Fruit fly (Drosophila melanogaster) whole organism, pupa: Measurements from ENCODE around the gene CG10481.

Experiments
- CG10348 ChIP-seq: fragments of 200-800 bp; sonication (Bioruptor generic); IDR thresholded peaks from 2 replicates; pipeline ENCODE4 v1.3.6; 2022; ENCODE audit warnings: missing biosample characterization, missing genetic modification characterization
- CG12605 ChIP-seq: fragments of 200-800 bp; sonication (Bioruptor generic); IDR thresholded peaks from 2 replicates; pipeline ENCODE4 v1.3.6; 2022; ENCODE audit warnings: missing biosample characterization, missing genetic modification characterization
- CG14655 ChIP-seq: fragments of 200-800 bp; sonication (Bioruptor generic); optimal IDR thresholded peaks from 3 replicates; lab custom pipeline; 2017; ENCODE audit warnings: mild to moderate bottlenecking, missing biosample characterization, missing genetic modification reagents, missing genetic modification characterization
- CG15710 ChIP-seq: fragments of 200-800 bp; sonication (Bioruptor generic); optimal IDR thresholded peaks from 2 replicates; lab custom pipeline; 2018; ENCODE audit warnings: missing biosample characterization, mild to moderate bottlenecking, missing genetic modification characterization, moderate library complexity
- CG17806 ChIP-seq: fragments of 200-800 bp; sonication (Bioruptor generic); optimal IDR thresholded peaks from 2 replicates; lab custom pipeline; 2018; ENCODE audit warnings: missing biosample characterization, mild to moderate bottlenecking, missing genetic modification characterization, moderate library complexity
- CG32121 ChIP-seq: fragments of 200-800 bp; sonication (Bioruptor generic); IDR thresholded peaks from 2 replicates; pipeline ENCODE4 v1.3.6; 2022; ENCODE audit warnings: missing biosample characterization, missing genetic modification characterization
- CG34367 ChIP-seq: fragments of 200-800 bp; sonication (Bioruptor generic); optimal IDR thresholded peaks from 2 replicates; lab custom pipeline; 2018; ENCODE audit warnings: missing biosample characterization, mild to moderate bottlenecking, missing genetic modification characterization
- CG4496 ChIP-seq: fragments of 200-800 bp; sonication (Bioruptor generic); IDR thresholded peaks from 3 replicates; pipeline ENCODE4 v1.3.6; 2022; ENCODE audit warnings: missing biosample characterization, missing genetic modification characterization
- CG8159 ChIP-seq: fragments of 200-800 bp; sonication (Bioruptor generic); optimal IDR thresholded peaks from 3 replicates; lab custom pipeline; 2018; ENCODE audit warnings: missing biosample characterization, mild to moderate bottlenecking, missing genetic modification characterization, moderate library complexity
- CG8301 ChIP-seq: fragments of 200-800 bp; sonication (Bioruptor generic); optimal IDR thresholded peaks from 2 replicates; lab custom pipeline; 2018; ENCODE audit warnings: missing biosample characterization, mild to moderate bottlenecking, missing genetic modification characterization
- CG9948 ChIP-seq: fragments of 200-800 bp; sonication (Bioruptor generic); optimal IDR thresholded peaks from 2 replicates; lab custom pipeline; 2018; ENCODE audit warnings: missing biosample characterization, mild to moderate bottlenecking, missing genetic modification characterization, moderate library complexity
- D1 ChIP-seq: fragments of 200-800 bp; sonication (Bioruptor generic); optimal IDR thresholded peaks from 2 replicates; lab custom pipeline; 2018; ENCODE audit warnings: missing biosample characterization, mild to moderate bottlenecking, missing genetic modification characterization, moderate library complexity
- EcR ChIP-seq: fragments of 200-800 bp; sonication (Bioruptor generic); optimal IDR thresholded peaks from 3 replicates; lab custom pipeline; 2019; ENCODE audit warnings: missing biosample characterization, missing genetic modification characterization, mild to moderate bottlenecking, moderate library complexity, missing genetic modification reagents
- Pif1A ChIP-seq: fragments of 200-800 bp; sonication (Bioruptor generic); optimal IDR thresholded peaks from 3 replicates; lab custom pipeline; 2016; ENCODE audit warnings: missing biosample characterization, missing genetic modification characterization
- Pif1B ChIP-seq: fragments of 200-800 bp; sonication (Bioruptor generic); optimal IDR thresholded peaks from 3 replicates; lab custom pipeline; 2016; ENCODE audit warnings: missing biosample characterization, missing genetic modification characterization
- fd96Ca ChIP-seq: fragments of 200-800 bp; sonication (Bioruptor generic); IDR thresholded peaks from 3 replicates; pipeline ENCODE4 v1.3.6; 2022; ENCODE audit warnings: missing biosample characterization, missing genetic modification characterization
- gl ChIP-seq: fragments of 200-800 bp; sonication (Bioruptor generic); optimal IDR thresholded peaks from 2 replicates; lab custom pipeline; 2018; ENCODE audit warnings: missing biosample characterization, mild to moderate bottlenecking, missing genetic modification characterization
- rn ChIP-seq: fragments of 200-800 bp; sonication (Bioruptor generic); IDR thresholded peaks from 2 replicates; pipeline ENCODE4 v1.3.6; 2022; ENCODE audit warnings: missing biosample characterization, missing genetic modification characterization

Gene CG10481

DNA sequence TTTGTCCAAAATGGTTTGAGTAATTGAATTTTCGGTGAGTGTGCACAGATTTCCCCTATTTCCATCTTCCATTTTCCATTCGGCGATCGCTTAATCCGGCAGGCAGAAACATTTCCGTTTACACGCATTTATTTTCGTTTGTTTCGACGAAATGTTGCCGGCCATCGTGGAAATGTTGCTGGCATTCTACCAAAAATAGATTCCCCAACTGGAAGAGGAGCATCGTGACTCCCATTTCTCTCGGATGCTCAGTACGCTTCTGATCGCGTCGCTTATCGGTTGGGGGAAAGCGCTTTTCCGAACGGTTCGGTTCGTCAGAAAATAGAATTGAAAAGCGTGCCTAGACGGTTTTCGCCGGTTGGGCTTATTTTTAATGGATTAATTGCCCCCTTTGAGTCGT is 42.6 kb downstream of the CG10481 start:
- TF ChIP-seq CG10348 (no peak), CG15710 (no peak), CG17806 (tag; lab: Kevin White, UChicago) (no peak), D1 (no peak), fd96Ca (GFP tag; lab: Robert Waterston, UW) (no peak), CG32121 (GFP tag; lab: Robert Waterston, UW) (no peak), rn (no peak), CG34367 (no peak), EcR (GFP tag; lab: Kevin White, UChicago) (no peak), CG14655 (GFP tag; lab: Kevin White, UChicago) (no peak), CG9948 (tag; lab: Kevin White, UChicago) (no peak)

dm6 chr2L:19847542-19847941 is 44.8 kb downstream of the CG10481 start:
- TF ChIP-seq rn (no peak), Pif1B (GFP tag; lab: Kevin White, UChicago) (no peak), CG8301 (no peak), CG17806 (tag; lab: Kevin White, UChicago) (no peak), CG14655 (GFP tag; lab: Kevin White, UChicago) (peak; percentile 3), CG32121 (GFP tag; lab: Robert Waterston, UW) (no peak), Pif1A (GFP tag; lab: Kevin White, UChicago) (no peak), fd96Ca (GFP tag; lab: Robert Waterston, UW) (no peak), CG10348 (no peak)

DNA sequence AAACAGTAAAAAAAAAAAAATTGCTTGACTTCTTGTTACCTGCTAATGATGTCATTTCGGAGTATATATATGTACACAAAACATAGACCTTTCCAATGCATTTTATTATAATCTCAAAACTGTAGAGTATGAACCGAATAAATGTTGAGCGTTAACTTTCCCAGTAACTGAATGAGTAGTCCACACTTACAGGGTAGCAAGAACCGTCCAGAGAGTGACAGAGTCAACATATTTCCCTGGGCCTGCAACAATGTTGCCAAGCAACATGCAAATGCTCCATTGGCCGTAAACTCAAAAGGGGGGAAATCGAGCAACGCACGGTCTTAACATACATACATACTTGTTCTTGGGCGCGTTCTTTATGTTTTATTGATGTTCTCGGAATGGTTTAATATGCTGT is 46.1 kb downstream of the CG10481 start:
- TF ChIP-seq CG32121 (GFP tag; lab: Robert Waterston, UW), result no peak
- no peak for TF ChIP-seq CG10348
- no peak for TF ChIP-seq gl (tag; lab: Kevin White, UChicago)
- no peak for TF ChIP-seq CG14655 (GFP tag; lab: Kevin White, UChicago)
- TF ChIP-seq CG12605 (GFP tag; lab: Robert Waterston, UW), result no peak
- no peak for TF ChIP-seq Pif1B (GFP tag; lab: Kevin White, UChicago)
- no peak for TF ChIP-seq CG4496 (GFP tag; lab: Robert Waterston, UW)
- TF ChIP-seq CG8159 (tag; lab: Kevin White, UChicago), result no peak
- no peak for TF ChIP-seq CG9948 (tag; lab: Kevin White, UChicago)
- no peak for TF ChIP-seq rn
- no peak for TF ChIP-seq Pif1A (GFP tag; lab: Kevin White, UChicago)
- TF ChIP-seq CG34367, result no peak
